Worm (Caenorhabditis elegans): ENCODE results near the gene vha-12.

ce11 chrX:4145051-4145826 lies 45.7 kb upstream of the vha-12 start:
- TF ChIP-seq zag-1 (tag; optimal IDR thresholded peaks at IDR 0.05) (no peak), lin-15B (tag; optimal IDR thresholded peaks at IDR 0.05) (no peak), nhr-76 (tag; optimal IDR thresholded peaks at IDR 0.05) (no peak)
